Worm (Caenorhabditis elegans) whole organism, late embryonic: ENCODE results near the gene ZK1320.9.

ENCODE experiments used
- C38D4.7 ChIP-seq: fragments of 200-800 bp; sonication (Bioruptor generic); optimal IDR thresholded peaks from 2 replicates; lab custom pipeline; 2018; ENCODE audit warnings: mild to moderate bottlenecking, missing genetic modification characterization, moderate library complexity, missing compliant biosample characterization
- F13H6.1 ChIP-seq: sonication (generic microtip); optimal IDR thresholded peaks from 2 replicates; lab custom pipeline; 2016; ENCODE audit warnings: missing genetic modification characterization, missing compliant biosample characterization
- K02D7.2 ChIP-seq: sonication (generic microtip); optimal IDR thresholded peaks from 2 replicates; lab custom pipeline; 2017; ENCODE audit warnings: mild to moderate bottlenecking, missing genetic modification characterization, missing compliant biosample characterization
- T23F11.4 ChIP-seq: fragments of 200-800 bp; sonication (Bioruptor generic); optimal IDR thresholded peaks from 2 replicates; lab custom pipeline; 2018; ENCODE audit warnings: mild to moderate bottlenecking, missing genetic modification characterization, missing compliant biosample characterization
- ceh-18 ChIP-seq: sonication (generic microtip); optimal IDR thresholded peaks from 2 replicates; lab custom pipeline; 2016; ENCODE audit warnings: missing genetic modification characterization, missing compliant biosample characterization
- ceh-19 ChIP-seq: fragments of 200-800 bp; sonication (Bioruptor generic); optimal IDR thresholded peaks from 2 replicates; lab custom pipeline; 2018; ENCODE audit warnings: mild to moderate bottlenecking, missing genetic modification characterization, missing compliant biosample characterization
- ceh-2 ChIP-seq: sonication (generic microtip); optimal IDR thresholded peaks from 2 replicates; lab custom pipeline; 2016; ENCODE audit warnings: missing genotype, missing genetic modification characterization, missing compliant biosample characterization
- ceh-22 ChIP-seq: sonication (generic microtip); optimal IDR thresholded peaks from 2 replicates; lab custom pipeline; 2017; ENCODE audit warnings: missing biosample characterization, missing genetic modification characterization
- ceh-30 ChIP-seq: fragments of 150-350 bp; optimal IDR thresholded peaks from 2 replicates; lab custom pipeline; 2014; ENCODE audit warnings: missing biosample characterization, missing genetic modification characterization
- ceh-34 ChIP-seq: sonication (generic microtip); optimal IDR thresholded peaks from 2 replicates; lab custom pipeline; 2016; ENCODE audit warnings: mild to moderate bottlenecking, missing genetic modification characterization, missing compliant biosample characterization
- che-1 ChIP-seq: sonication (generic microtip); optimal IDR thresholded peaks from 2 replicates; lab custom pipeline; 2016; ENCODE audit warnings: mild to moderate bottlenecking, missing genetic modification characterization, missing compliant biosample characterization
- elt-2 ChIP-seq: sonication (generic microtip); optimal IDR thresholded peaks from 2 replicates; lab custom pipeline; 2016; ENCODE audit warnings: missing genetic modification reagents, missing genetic modification characterization, missing compliant biosample characterization
- elt-4 ChIP-seq: sonication (generic microtip); optimal IDR thresholded peaks from 2 replicates; lab custom pipeline; 2016; ENCODE audit warnings: missing genetic modification characterization, missing compliant biosample characterization
- ets-4 ChIP-seq: sonication (generic microtip); optimal IDR thresholded peaks from 2 replicates; lab custom pipeline; 2016; ENCODE audit warnings: missing genetic modification characterization, missing compliant biosample characterization
- eyg-1 ChIP-seq: sonication (generic microtip); optimal IDR thresholded peaks from 2 replicates; lab custom pipeline; 2016; ENCODE audit warnings: missing genotype, missing genetic modification characterization, missing compliant biosample characterization
- fkh-10 ChIP-seq: fragments of 150-350 bp; optimal IDR thresholded peaks from 2 replicates; lab custom pipeline; 2014; ENCODE audit warnings: missing biosample characterization, missing genetic modification reagents, missing genetic modification characterization
- hlh-15 ChIP-seq: sonication (generic microtip); optimal IDR thresholded peaks from 2 replicates; lab custom pipeline; 2016; ENCODE audit warnings: missing genetic modification characterization, missing compliant biosample characterization
- hlh-6 ChIP-seq: sonication (generic microtip); optimal IDR thresholded peaks from 2 replicates; lab custom pipeline; 2016; ENCODE audit warnings: missing genotype, missing genetic modification characterization, missing compliant biosample characterization
- hlh-8 ChIP-seq: sonication (generic microtip); optimal IDR thresholded peaks from 2 replicates; lab custom pipeline; 2016; ENCODE audit warnings: missing genotype, missing genetic modification characterization, missing compliant biosample characterization
- mec-3 ChIP-seq: sonication (generic microtip); optimal IDR thresholded peaks from 2 replicates; lab custom pipeline; 2016; ENCODE audit warnings: borderline replicate concordance, missing genetic modification characterization, missing compliant biosample characterization
- nfya-1 ChIP-seq: sonication (generic microtip); optimal IDR thresholded peaks from 2 replicates; lab custom pipeline; 2017; ENCODE audit warnings: missing genetic modification characterization, mild to moderate bottlenecking, missing compliant biosample characterization, antibody characterized with exemption, moderate library complexity
- nhr-11 ChIP-seq: fragments of 150-350 bp; optimal IDR thresholded peaks from 2 replicates; lab custom pipeline; 2014; ENCODE audit warnings: missing biosample characterization, missing genetic modification characterization
- nhr-232 ChIP-seq: sonication (generic microtip); optimal IDR thresholded peaks from 2 replicates; lab custom pipeline; 2016; ENCODE audit warnings: missing genetic modification characterization, missing compliant biosample characterization
- pag-3 ChIP-seq: sonication (generic microtip); optimal IDR thresholded peaks from 2 replicates; lab custom pipeline; 2016; ENCODE audit warnings: missing compliant biosample characterization, missing genetic modification characterization, borderline replicate concordance
- pax-1 ChIP-seq: fragments of 150-350 bp; optimal IDR thresholded peaks from 2 replicates; lab custom pipeline; 2014; ENCODE audit warnings: missing biosample characterization, missing genetic modification characterization
- pha-4 ChIP-seq: fragments of 150-350 bp; optimal IDR thresholded peaks from 2 replicates; lab custom pipeline; 2018; ENCODE audit warnings: missing biosample characterization, missing genetic modification reagents, missing genetic modification characterization
- pqm-1 ChIP-seq: sonication (generic microtip); optimal IDR thresholded peaks from 2 replicates; lab custom pipeline; 2016; ENCODE audit warnings: missing genetic modification characterization, missing compliant biosample characterization
- rnt-1 ChIP-seq: sonication (generic microtip); optimal IDR thresholded peaks from 2 replicates; lab custom pipeline; 2016; ENCODE audit warnings: missing genetic modification characterization, missing compliant biosample characterization
- sdc-2 ChIP-seq: sonication (generic microtip); optimal IDR thresholded peaks from 2 replicates; lab custom pipeline; 2016; ENCODE audit warnings: missing genotype, missing genetic modification characterization, missing compliant biosample characterization
- sox-2 ChIP-seq: fragments of 200-800 bp; sonication (Bioruptor generic); IDR thresholded peaks from 2 replicates; pipeline ENCODE4 v1.3.6; 2022; ENCODE audit warnings: missing genetic modification reagents, missing genetic modification characterization, missing compliant biosample characterization
- sox-4 ChIP-seq: sonication (generic microtip); optimal IDR thresholded peaks from 2 replicates; lab custom pipeline; 2017; ENCODE audit warnings: mild to moderate bottlenecking, missing genetic modification characterization, inconsistent platforms, missing compliant biosample characterization
- syd-9 ChIP-seq: sonication (generic microtip); optimal IDR thresholded peaks from 2 replicates; lab custom pipeline; 2016; ENCODE audit warnings: mild to moderate bottlenecking, missing genetic modification characterization, moderate library complexity, missing compliant biosample characterization
- tbx-2 ChIP-seq: sonication (generic microtip); optimal IDR thresholded peaks from 2 replicates; lab custom pipeline; 2016; ENCODE audit warnings: missing genetic modification characterization, missing compliant biosample characterization
- tbx-7 ChIP-seq: sonication (generic microtip); optimal IDR thresholded peaks from 2 replicates; lab custom pipeline; 2016; ENCODE audit warnings: missing genotype, missing genetic modification characterization, missing compliant biosample characterization
- unc-55 ChIP-seq: sonication (generic microtip); optimal IDR thresholded peaks from 2 replicates; lab custom pipeline; 2017; ENCODE audit warnings: missing biosample characterization, missing genetic modification reagents, missing genetic modification characterization
- unc-86 ChIP-seq: sonication (generic microtip); optimal IDR thresholded peaks from 2 replicates; lab custom pipeline; 2016; ENCODE audit warnings: missing genetic modification characterization, missing compliant biosample characterization
- ztf-16 ChIP-seq: sonication (generic microtip); optimal IDR thresholded peaks from 2 replicates; lab custom pipeline; 2017; ENCODE audit warnings: missing genetic modification characterization, missing compliant biosample characterization

ZK1320.9 gene

ce11 chrII:9662797-9663196 lies 23.7 kb downstream of the ZK1320.9 start, which contains the start of gene cyp-13A10:
cyp-13A10 (minus strand) TSS chrII:9662884.
- no peak for TF ChIP-seq T23F11.4 (GFP tag; lab: Kevin White, UChicago)
- no peak for TF ChIP-seq che-1 (tag; lab: Kevin White, UChicago)
- no peak for TF ChIP-seq sdc-2
- no peak for TF ChIP-seq tbx-2 (tag; lab: Kevin White, UChicago)
- TF ChIP-seq rnt-1 (tag; lab: Kevin White, UChicago) = no peak
- no peak for TF ChIP-seq F13H6.1
- no peak for TF ChIP-seq fkh-10 (GFP tag; lab: Kevin White, UChicago)
- TF ChIP-seq ztf-16 (tag; lab: Kevin White, UChicago) = no peak
- TF ChIP-seq unc-55 (GFP tag; lab: Kevin White, UChicago) = no peak
- TF ChIP-seq nhr-232 = no peak
- TF ChIP-seq unc-86 (tag; lab: Kevin White, UChicago) = no peak
- TF ChIP-seq ceh-18 (tag; lab: Kevin White, UChicago) = no peak
- TF ChIP-seq hlh-8 = no peak
- no peak for TF ChIP-seq eyg-1 (tag; lab: Kevin White, UChicago)
- no peak for TF ChIP-seq C38D4.7
- no peak for TF ChIP-seq pax-1 (tag; lab: Kevin White, UChicago)
- no peak for TF ChIP-seq pha-4 (tag; lab: Kevin White, UChicago)
- no peak for TF ChIP-seq ceh-22 (tag; lab: Kevin White, UChicago)
- TF ChIP-seq pag-3 (tag; lab: Kevin White, UChicago) = no peak
- no peak for TF ChIP-seq tbx-7 (tag; lab: Kevin White, UChicago)

ce11 chrII:9662160-9662559 lies 24.4 kb downstream of the ZK1320.9 start:
- TF ChIP-seq pqm-1 (tag; lab: Kevin White, UChicago) = no peak
- TF ChIP-seq ceh-19 = no peak
- TF ChIP-seq hlh-6 = no peak
- TF ChIP-seq rnt-1 (tag; lab: Kevin White, UChicago) = no peak
- no peak for TF ChIP-seq hlh-8
- no peak for TF ChIP-seq fkh-10 (GFP tag; lab: Kevin White, UChicago)
- TF ChIP-seq ceh-2 (tag; lab: Kevin White, UChicago) = no peak
- no peak for TF ChIP-seq ceh-30 (tag; lab: Kevin White, UChicago)
- no peak for TF ChIP-seq elt-2 (tag; lab: Kevin White, UChicago)
- TF ChIP-seq ceh-22 (tag; lab: Kevin White, UChicago) = no peak
- no peak for TF ChIP-seq K02D7.2 (tag; lab: Kevin White, UChicago)

DNA sequence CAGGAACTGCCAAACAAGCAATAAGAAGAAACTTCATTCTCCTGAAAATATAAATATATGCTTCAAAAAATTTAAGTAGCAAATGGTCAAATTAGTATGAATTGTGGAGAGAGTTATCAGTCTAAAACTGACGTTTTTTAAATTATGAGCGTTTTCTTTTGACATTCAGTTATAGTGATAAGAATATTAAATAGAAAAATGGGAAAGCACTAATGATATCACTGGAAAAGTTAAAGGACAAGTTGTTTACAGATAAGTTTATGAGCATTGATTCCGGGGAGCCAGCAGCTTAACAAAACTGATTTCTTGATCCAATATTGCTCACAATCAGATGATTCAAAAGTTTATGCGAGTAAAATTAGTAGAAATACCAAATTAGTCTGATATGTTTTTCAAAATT lies 26.1 kb downstream of the ZK1320.9 start, which contains the start of gene ZK1320.3:
Gene ZK1320.3 (minus strand): TSS at position 41 of the 400 bp plus-strand sequence.
- no peak for TF ChIP-seq ets-4 (tag; lab: Kevin White, UChicago)
- TF ChIP-seq fkh-10 (GFP tag; lab: Kevin White, UChicago) = no peak
- TF ChIP-seq hlh-8 = no peak
- TF ChIP-seq ceh-34 (tag; lab: Kevin White, UChicago) = no peak
- TF ChIP-seq mec-3 = no peak
- no peak for TF ChIP-seq ceh-30 (tag; lab: Kevin White, UChicago)
- no peak for TF ChIP-seq K02D7.2 (tag; lab: Kevin White, UChicago)
- TF ChIP-seq sox-4 = no peak
- no peak for TF ChIP-seq sox-2
- TF ChIP-seq hlh-15 = no peak
- no peak for TF ChIP-seq nhr-11 (tag; lab: Kevin White, UChicago)

DNA sequence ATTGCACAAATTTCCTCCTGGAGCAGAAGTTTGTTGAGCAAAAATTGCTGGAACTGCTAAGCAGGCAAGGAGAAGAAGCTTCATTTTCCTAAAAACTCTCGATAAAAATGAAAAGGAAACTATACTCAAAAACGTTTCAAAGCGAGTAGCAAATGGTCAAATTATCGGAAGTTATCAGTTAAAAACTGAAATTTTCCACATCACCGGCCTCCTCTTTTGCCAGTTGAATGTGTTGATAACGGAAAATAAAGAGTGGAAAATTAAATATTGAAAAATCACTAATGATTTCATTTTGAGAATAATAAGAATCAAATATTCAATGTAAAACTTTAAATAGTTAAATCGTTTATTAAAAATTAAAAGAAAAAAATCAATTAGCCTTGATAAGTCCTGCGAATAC lies 27.6 kb downstream of the ZK1320.9 start, which contains the start of gene ZK1320.2:
Gene ZK1320.2 (minus strand): TSS at position 88 of the 400 bp plus-strand sequence.
- no peak for TF ChIP-seq syd-9 (tag; lab: Kevin White, UChicago)
- no peak for TF ChIP-seq tbx-7 (tag; lab: Kevin White, UChicago)
- TF ChIP-seq nfya-1 = no peak
- no peak for TF ChIP-seq hlh-8
- no peak for TF ChIP-seq elt-4
- no peak for TF ChIP-seq F13H6.1
